Fruit fly (Drosophila melanogaster) whole organism, embryonic: ENCODE results near the gene Syx4.

ENCODE experiments used
- Ada2b ChIP-seq: fragments of 200-800 bp; sonication (Bioruptor generic); IDR thresholded peaks from 2 replicates; pipeline ENCODE4 v1.3.6; 2022; ENCODE audit warnings: missing biosample characterization, missing genetic modification characterization
- Antp ChIP-seq: fragments of 200-800 bp; sonication (Bioruptor generic); optimal IDR thresholded peaks from 3 replicates; lab custom pipeline; 2016; ENCODE audit warnings: missing biosample characterization, missing genetic modification characterization
- Bteb2 ChIP-seq: fragments of 200-800 bp; sonication (Bioruptor generic); optimal IDR thresholded peaks from 2 replicates; lab custom pipeline; 2016; ENCODE audit warnings: missing biosample characterization, missing genetic modification characterization
- CG10209 ChIP-seq: fragments of 200-800 bp; sonication (Bioruptor generic); optimal IDR thresholded peaks from 3 replicates; lab custom pipeline; 2017; ENCODE audit warnings: missing biosample characterization, mild to moderate bottlenecking, missing genetic modification characterization, missing genetic modification reagents
- CG10959 ChIP-seq: fragments of 200-800 bp; sonication (Bioruptor generic); IDR thresholded peaks from 2 replicates; pipeline ENCODE4 v1.3.6; 2022; ENCODE audit warnings: missing biosample characterization, missing genetic modification characterization
- CG11456 ChIP-seq: fragments of 200-800 bp; sonication (Bioruptor generic); IDR thresholded peaks from 3 replicates; pipeline ENCODE4 v1.3.6; 2022; ENCODE audit warnings: missing biosample characterization, missing genetic modification characterization
- CG14860 ChIP-seq: fragments of 200-800 bp; sonication (Bioruptor generic); IDR thresholded peaks from 3 replicates; pipeline ENCODE4 v1.3.6; 2022; ENCODE audit warnings: missing biosample characterization, missing genetic modification characterization; ENCODE audit not compliant: partially characterized antibody
- CG1647 ChIP-seq: fragments of 200-800 bp; sonication (Bioruptor generic); optimal IDR thresholded peaks from 3 replicates; lab custom pipeline; 2016; ENCODE audit warnings: missing biosample characterization, missing genetic modification characterization
- CG17361 ChIP-seq: fragments of 200-800 bp; sonication (Bioruptor generic); IDR thresholded peaks from 3 replicates; pipeline ENCODE4 v1.3.6; 2022; ENCODE audit warnings: missing biosample characterization, missing genetic modification characterization
- CG18599 ChIP-seq: fragments of 200-800 bp; sonication (Bioruptor generic); optimal IDR thresholded peaks from 3 replicates; lab custom pipeline; 2017; ENCODE audit warnings: missing biosample characterization, missing genetic modification characterization, mild to moderate bottlenecking, moderate library complexity, missing genetic modification reagents
- CG18764 ChIP-seq: fragments of 200-800 bp; sonication (Bioruptor generic); optimal IDR thresholded peaks from 3 replicates; lab custom pipeline; 2016; ENCODE audit warnings: missing biosample characterization, missing genetic modification characterization
- CG2678 ChIP-seq: fragments of 200-800 bp; sonication (Bioruptor generic); optimal IDR thresholded peaks from 3 replicates; lab custom pipeline; 2019; ENCODE audit warnings: missing biosample characterization, mild to moderate bottlenecking, missing genetic modification characterization, moderate library complexity
- CG30020 ChIP-seq: fragments of 200-800 bp; optimal IDR thresholded peaks from 2 replicates; lab custom pipeline; 2019; ENCODE audit warnings: missing biosample characterization, mild to moderate bottlenecking, missing genetic modification characterization, moderate library complexity
- CG30431 ChIP-seq: fragments of 200-800 bp; sonication (Bioruptor generic); optimal IDR thresholded peaks from 2 replicates; lab custom pipeline; 2017; ENCODE audit warnings: missing biosample characterization, missing genetic modification characterization
- CG3065 ChIP-seq: fragments of 200-800 bp; sonication (Bioruptor generic); optimal IDR thresholded peaks from 2 replicates; lab custom pipeline; 2016; ENCODE audit warnings: missing biosample characterization, missing genetic modification characterization
- CG33213 ChIP-seq: fragments of 200-800 bp; sonication (Bioruptor generic); optimal IDR thresholded peaks from 3 replicates; lab custom pipeline; 2016; ENCODE audit warnings: missing biosample characterization, missing genetic modification characterization
- CG42726 ChIP-seq: fragments of 200-800 bp; sonication (Bioruptor generic); IDR thresholded peaks from 2 replicates; pipeline ENCODE4 v1.3.6; 2022; ENCODE audit warnings: missing biosample characterization, missing genetic modification characterization; ENCODE audit not compliant: partially characterized antibody
- CG5953 ChIP-seq: fragments of 200-800 bp; sonication (Bioruptor generic); IDR thresholded peaks from 2 replicates; pipeline ENCODE4 v1.3.6; 2022; ENCODE audit warnings: missing biosample characterization, missing genetic modification characterization
- CG7963 ChIP-seq: fragments of 200-800 bp; sonication (Bioruptor generic); IDR thresholded peaks from 3 replicates; pipeline ENCODE4 v1.3.6; 2022; ENCODE audit warnings: missing biosample characterization, missing genetic modification characterization; ENCODE audit not compliant: partially characterized antibody
- CG9932 ChIP-seq: fragments of 200-800 bp; sonication (Bioruptor generic); IDR thresholded peaks from 2 replicates; pipeline ENCODE4 v1.3.6; 2022; ENCODE audit warnings: missing biosample characterization, missing genetic modification characterization
- CkIIα-i1 ChIP-seq: fragments of 200-800 bp; sonication (Bioruptor generic); IDR thresholded peaks from 2 replicates; pipeline ENCODE4 v1.3.6; 2022; ENCODE audit warnings: missing biosample characterization, missing genetic modification characterization
- Dbx ChIP-seq: fragments of 200-800 bp; sonication (Bioruptor generic); IDR thresholded peaks from 3 replicates; pipeline ENCODE4 v1.3.6; 2022; ENCODE audit warnings: missing biosample characterization, missing genetic modification characterization
- Doc3 ChIP-seq: fragments of 200-800 bp; sonication (Bioruptor generic); IDR thresholded peaks from 3 replicates; pipeline ENCODE4 v1.3.6; 2022; ENCODE audit warnings: missing biosample characterization, missing genetic modification characterization; ENCODE audit not compliant: partially characterized antibody
- Drgx ChIP-seq: fragments of 200-800 bp; sonication (Bioruptor generic); IDR thresholded peaks from 2 replicates; pipeline ENCODE4 v1.3.6; 2022; ENCODE audit warnings: missing biosample characterization, missing genetic modification characterization
- ERR ChIP-seq: fragments of 200-800 bp; sonication (Bioruptor generic); optimal IDR thresholded peaks from 2 replicates; lab custom pipeline; 2016; ENCODE audit warnings: missing biosample characterization, missing genetic modification characterization
- Gsc ChIP-seq: fragments of 200-800 bp; sonication (Bioruptor generic); IDR thresholded peaks from 2 replicates; pipeline ENCODE4 v1.3.6; 2022; ENCODE audit warnings: missing biosample characterization, missing genetic modification characterization
- HLH3B ChIP-seq: fragments of 200-800 bp; sonication (Bioruptor generic); IDR thresholded peaks from 2 replicates; pipeline ENCODE4 v1.3.6; 2022; ENCODE audit warnings: missing biosample characterization, missing genetic modification characterization
- MBD-R2 ChIP-seq: fragments of 200-800 bp; sonication (Bioruptor generic); IDR thresholded peaks from 2 replicates; pipeline ENCODE4 v1.3.6; 2022; ENCODE audit warnings: missing biosample characterization, missing genetic modification characterization
- NfI ChIP-seq: fragments of 200-800 bp; sonication (Bioruptor generic); optimal IDR thresholded peaks from 3 replicates; lab custom pipeline; 2018; ENCODE audit warnings: missing biosample characterization, mild to moderate bottlenecking, missing genetic modification characterization, moderate library complexity
- Pdp1 ChIP-seq, 2 experiments: fragments of 200-800 bp; sonication (Bioruptor generic); optimal IDR thresholded peaks; 3 replicates each; lab custom pipeline; 2016; ENCODE audit warnings: missing biosample characterization in 2 of 2, missing genetic modification characterization in 2 of 2, mild to moderate bottlenecking in 1 of 2, moderate library complexity in 1 of 2
- Ptx1 ChIP-seq: fragments of 200-800 bp; sonication (Bioruptor generic); IDR thresholded peaks from 2 replicates; pipeline ENCODE4 v1.3.6; 2022; ENCODE audit warnings: missing biosample characterization, missing genetic modification characterization
- Sry-β ChIP-seq: fragments of 200-800 bp; sonication (Bioruptor generic); optimal IDR thresholded peaks from 2 replicates; lab custom pipeline; 2018; ENCODE audit warnings: missing biosample characterization, mild to moderate bottlenecking, missing genetic modification characterization, moderate library complexity
- Tbp ChIP-seq: fragments of >200 bp; optimal IDR thresholded peaks from 2 replicates; lab custom pipeline; 2018; ENCODE audit warnings: missing biosample characterization, missing genetic modification characterization
- Usf ChIP-seq: fragments of 200-800 bp; sonication (Bioruptor generic); optimal IDR thresholded peaks from 2 replicates; lab custom pipeline; 2017; ENCODE audit warnings: missing genotype, missing biosample characterization, missing genetic modification characterization
- ase ChIP-seq: fragments of 200-800 bp; sonication (Bioruptor generic); IDR thresholded peaks from 3 replicates; pipeline ENCODE4 v1.3.6; 2022; ENCODE audit warnings: missing biosample characterization, missing genetic modification characterization
- bcd ChIP-seq: fragments of 200-800 bp; sonication (Bioruptor generic); optimal IDR thresholded peaks from 2 replicates; lab custom pipeline; 2017; ENCODE audit warnings: missing biosample characterization, mild to moderate bottlenecking, missing genetic modification characterization
- crc ChIP-seq: fragments of 200-800 bp; sonication (Bioruptor generic); optimal IDR thresholded peaks from 2 replicates; lab custom pipeline; 2016; ENCODE audit warnings: missing biosample characterization, missing genetic modification characterization
- dmrt99B ChIP-seq: fragments of 200-800 bp; sonication (Bioruptor generic); optimal IDR thresholded peaks from 2 replicates; lab custom pipeline; 2018; ENCODE audit warnings: missing biosample characterization, mild to moderate bottlenecking, missing genetic modification characterization, moderate library complexity
- fd3F ChIP-seq: fragments of 200-800 bp; sonication (Bioruptor generic); optimal IDR thresholded peaks from 2 replicates; lab custom pipeline; 2018; ENCODE audit warnings: missing biosample characterization, mild to moderate bottlenecking, missing genetic modification characterization, moderate library complexity
- gcm ChIP-seq: fragments of 200-800 bp; sonication (Bioruptor generic); optimal IDR thresholded peaks from 2 replicates; lab custom pipeline; 2019; ENCODE audit warnings: missing biosample characterization, mild to moderate bottlenecking, missing genetic modification characterization, moderate library complexity
- lola ChIP-seq, 3 experiments: fragments of >200 bp in 2 of 3; fragments of 200-800 bp in 1 of 3; sonication (Bioruptor generic) in 1 of 3; optimal IDR thresholded peaks; 2 replicates each; lab custom pipeline; 2017 to 2019; ENCODE audit warnings: missing biosample characterization in 3 of 3, missing genetic modification characterization in 3 of 3, mild to moderate bottlenecking in 1 of 3, moderate library complexity in 1 of 3
- mam ChIP-seq: fragments of 200-800 bp; sonication (Bioruptor generic); optimal IDR thresholded peaks from 3 replicates; lab custom pipeline; 2016; ENCODE audit warnings: missing biosample characterization, missing genetic modification characterization
- nmo ChIP-seq: fragments of 200-800 bp; sonication (Bioruptor generic); optimal IDR thresholded peaks from 2 replicates; lab custom pipeline; 2018; ENCODE audit warnings: missing biosample characterization, mild to moderate bottlenecking, missing genetic modification characterization, moderate library complexity
- odd ChIP-seq: fragments of 200-800 bp; sonication (Bioruptor generic); optimal IDR thresholded peaks from 2 replicates; lab custom pipeline; 2017; ENCODE audit warnings: missing biosample characterization, mild to moderate bottlenecking, missing genetic modification characterization
- pb ChIP-seq: fragments of 200-800 bp; sonication (Bioruptor generic); optimal IDR thresholded peaks from 3 replicates; lab custom pipeline; 2016; ENCODE audit warnings: missing biosample characterization, missing genetic modification characterization
- rib ChIP-seq: fragments of 200-800 bp; sonication (Bioruptor generic); IDR thresholded peaks from 2 replicates; pipeline ENCODE4 v1.3.6; 2022; ENCODE audit warnings: missing biosample characterization, missing genetic modification characterization
- schlank ChIP-seq: fragments of 200-800 bp; sonication (Bioruptor generic); optimal IDR thresholded peaks from 2 replicates; lab custom pipeline; 2018; ENCODE audit warnings: missing biosample characterization, mild to moderate bottlenecking, missing genetic modification characterization
- sna ChIP-seq: fragments of 200-800 bp; sonication (Bioruptor generic); IDR thresholded peaks from 2 replicates; pipeline ENCODE4 v1.3.6; 2022; ENCODE audit warnings: missing biosample characterization, missing genetic modification characterization; ENCODE audit not compliant: partially characterized antibody
- tap ChIP-seq: fragments of 200-800 bp; optimal IDR thresholded peaks from 3 replicates; lab custom pipeline; 2019; ENCODE audit warnings: missing biosample characterization, mild to moderate bottlenecking, missing genetic modification characterization, moderate library complexity
- tgo ChIP-seq: fragments of 200-800 bp; sonication (Bioruptor generic); IDR thresholded peaks from 3 replicates; pipeline ENCODE4 v1.3.6; 2022; ENCODE audit warnings: missing biosample characterization, missing genetic modification characterization
- wor ChIP-seq: fragments of 200-800 bp; sonication (Bioruptor generic); IDR thresholded peaks from 2 replicates; pipeline ENCODE4 v1.3.6; 2022; ENCODE audit warnings: missing biosample characterization, missing genetic modification characterization

Syx4 gene

DNA sequence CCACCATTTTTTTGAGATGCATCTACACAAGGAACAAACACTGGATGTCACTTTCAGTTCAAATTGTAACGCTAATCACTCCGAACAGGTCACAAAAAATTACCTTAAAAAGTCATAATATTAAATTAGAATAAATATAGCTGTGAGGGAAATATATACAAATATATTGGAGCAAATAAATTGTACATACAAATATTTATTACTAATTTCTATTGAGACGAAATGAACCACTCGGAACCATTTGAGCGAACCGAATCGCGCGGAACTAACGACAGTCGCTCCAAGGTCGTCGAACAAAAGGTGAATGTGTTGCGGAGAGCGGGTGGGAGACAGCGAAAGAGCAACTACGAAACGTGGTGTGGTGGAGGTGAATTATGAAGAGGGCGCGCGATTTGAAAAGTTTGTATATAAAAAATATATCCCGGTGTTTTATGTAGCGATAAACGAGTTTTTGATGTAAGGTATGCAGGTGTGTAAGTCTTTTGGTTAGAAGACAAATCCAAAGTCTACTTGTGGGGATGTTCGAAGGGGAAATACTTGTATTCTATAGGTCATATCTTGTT is 46.3 kb upstream of the Syx4 start, which contains the start of gene CG32795 (continued):
- TF ChIP-seq CG30020 (tag; lab: Kevin White, UChicago), result peak; percentile 26
- no peak for TF ChIP-seq Ada2b (GFP tag; lab: Robert Waterston, UW)
- TF ChIP-seq CG33213, result no peak
- TF ChIP-seq CG10209, result no peak
- no peak for TF ChIP-seq CG42726 (GFP tag; lab: Robert Waterston, UW)
- TF ChIP-seq fd3F (GFP tag; lab: Kevin White, UChicago), result peak; percentile 18
- peak; percentile 7 for TF ChIP-seq NfI (GFP tag; lab: Kevin White, UChicago)
- TF ChIP-seq Usf (GFP tag; lab: Kevin White, UChicago), result no peak
- no peak for TF ChIP-seq bcd (GFP tag; lab: Kevin White, UChicago)
- no peak for TF ChIP-seq pb
- no peak for TF ChIP-seq rib (GFP tag; lab: Robert Waterston, UW)
- TF ChIP-seq CG17361 (GFP tag; lab: Robert Waterston, UW), result no peak
- TF ChIP-seq Antp (GFP tag; lab: Kevin White, UChicago), result no peak
- no peak for TF ChIP-seq CG14860 (GFP tag; lab: Robert Waterston, UW)
- TF ChIP-seq CG3065 (GFP tag; lab: Kevin White, UChicago), result no peak
- no peak; the same call in 2 of the 3 replicates for TF ChIP-seq Doc3 (GFP tag; lab: Robert Waterston, UW)
- no peak for TF ChIP-seq CG18764
- no peak for TF ChIP-seq Drgx (GFP tag; lab: Robert Waterston, UW)
- no peak for TF ChIP-seq CG10959 (GFP tag; lab: Robert Waterston, UW)
- TF ChIP-seq CkIIα-i1, result no peak
- no peak for TF ChIP-seq CG5953
- TF ChIP-seq Bteb2, result no peak
- no peak for TF ChIP-seq MBD-R2
- TF ChIP-seq Dbx (GFP tag; lab: Robert Waterston, UW), result no peak
- peak in 1 of 3 experiments; percentile 45 for TF ChIP-seq lola (GFP tag; optimal IDR thresholded peaks at IDR 0.05; lab: Kevin White, UChicago)
- TF ChIP-seq wor, result no peak
- TF ChIP-seq Gsc (GFP tag; lab: Robert Waterston, UW), result no peak
- TF ChIP-seq tap (tag; lab: Kevin White, UChicago), result no peak
- no peak for TF ChIP-seq CG9932 (GFP tag; lab: Robert Waterston, UW)
- peak; percentile 73 for TF ChIP-seq ERR (GFP tag; lab: Kevin White, UChicago)
- no peak for TF ChIP-seq mam (GFP tag; lab: Kevin White, UChicago)
- TF ChIP-seq CG30431, result no peak
- no peak for TF ChIP-seq schlank (tag; lab: Kevin White, UChicago)
- TF ChIP-seq ase, result no peak
- TF ChIP-seq sna (GFP tag; lab: Robert Waterston, UW), result no peak; the same call in 1 of the 2 replicates
- no peak for TF ChIP-seq tgo (GFP tag; lab: Robert Waterston, UW)
- TF ChIP-seq nmo, result peak; percentile 16
- no peak for TF ChIP-seq CG11456 (GFP tag; lab: Robert Waterston, UW)
- no peak for TF ChIP-seq CG1647 (GFP tag; lab: Kevin White, UChicago)
- no peak for TF ChIP-seq CG7963 (GFP tag; lab: Robert Waterston, UW)
- no peak for TF ChIP-seq HLH3B (GFP tag; lab: Robert Waterston, UW)
- no peak for TF ChIP-seq Ptx1
- no peak for TF ChIP-seq gcm (GFP tag; lab: Kevin White, UChicago)
- TF ChIP-seq dmrt99B, result no peak
- TF ChIP-seq Tbp (GFP tag; lab: Kevin White, UChicago), result peak; percentile 38
- TF ChIP-seq Pdp1 (GFP tag; optimal IDR thresholded peaks at IDR 0.05; lab: Kevin White, UChicago), result no peak
- peak; percentile 49 for TF ChIP-seq CG2678 (tag; lab: Kevin White, UChicago)
- TF ChIP-seq odd (GFP tag; lab: Kevin White, UChicago), result peak; percentile 26
- no peak for TF ChIP-seq crc (GFP tag; lab: Kevin White, UChicago)
- TF ChIP-seq CG18599, result no peak
- TF ChIP-seq Sry-β (GFP tag; lab: Kevin White, UChicago), result peak; percentile 80
